Fruit fly (Drosophila melanogaster): ENCODE data around the gene CG34299.
A peak's percentile ranks its signal among the peaks of the same experiment; 100 is the strongest.

CG34299 gene

dm6 chr3R:30210560-30210959 lies 38.8 kb upstream of the CG34299 start, which contains the start of gene CecA1:
Gene CecA1, plus strand, starts transcription at chr3R:30210874.
- TF ChIP-seq svp (GFP tag) (peak; percentile 71), eg (GFP tag; IDR thresholded peaks at IDR 0.05) (no peak), Ets21C (GFP tag; optimal IDR thresholded peaks at IDR 0.05) (no peak), CG3032 (tag; optimal IDR thresholded peaks at IDR 0.05) (no peak)

- TF ChIP-seq Hr39 (GFP tag; optimal IDR thresholded peaks at IDR 0.05) (no peak), lz (GFP tag; optimal IDR thresholded peaks at IDR 0.05) (no peak), Eip78C (GFP tag) (no peak), fd59A (GFP tag; optimal IDR thresholded peaks at IDR 0.05) (no peak), vri (GFP tag; optimal IDR thresholded peaks at IDR 0.05) (no peak), cyc (GFP tag; optimal IDR thresholded peaks at IDR 0.05) (no peak), topi (GFP tag; optimal IDR thresholded peaks at IDR 0.05) (no peak), Met (GFP tag; optimal IDR thresholded peaks at IDR 0.05) (no peak), Ets21C (GFP tag; optimal IDR thresholded peaks at IDR 0.05) (no peak), net (GFP tag; optimal IDR thresholded peaks at IDR 0.05) (no peak), CG6163 (GFP tag; IDR thresholded peaks at IDR 0.05) (no peak), CG15336 (GFP tag; IDR thresholded peaks at IDR 0.05) (no peak), Sox102F (GFP tag; optimal IDR thresholded peaks at IDR 0.05) (no peak), spab (GFP tag; optimal IDR thresholded peaks at IDR 0.05) (no peak), CG3919 (GFP tag; optimal IDR thresholded peaks at IDR 0.05) (no peak), Eip93F (GFP tag; optimal IDR thresholded peaks at IDR 0.05) (no peak), CG11762 (GFP tag; optimal IDR thresholded peaks at IDR 0.05; ENCODE audit: insufficient read depth) (no peak), fkh (GFP tag; optimal IDR thresholded peaks at IDR 0.05) (no peak), dsx (GFP tag; optimal IDR thresholded peaks at IDR 0.05; ENCODE audit: poor library complexity, severe bottlenecking) (no peak), CG6808 (GFP tag; optimal IDR thresholded peaks at IDR 0.05) (no peak)
These were observed 37.5 kb upstream of the CG34299 start, which contains the start of gene CecA2 for dm6 chr3R:30211856-30212255. Gene CecA2, plus strand, starts transcription at chr3R:30212156.

dm6 chr3R:30213697-30214096 lies 35.7 kb upstream of the CG34299 start, which contains the start of gene CecB:
Gene CecB, minus strand, starts transcription at chr3R:30213797.
- TF ChIP-seq Hr38 (GFP tag; optimal IDR thresholded peaks at IDR 0.05): no peak
- peak; percentile 68 for TF ChIP-seq svp (GFP tag)

dm6 chr3R:30215020-30215419 lies 34.4 kb upstream of the CG34299 start:
- TF ChIP-seq svp (GFP tag) (peak; percentile 78), CG7368 (GFP tag; optimal IDR thresholded peaks at IDR 0.05) (no peak), dsx (GFP tag; optimal IDR thresholded peaks at IDR 0.05; ENCODE audit: poor library complexity, severe bottlenecking) (no peak), Sox14 (GFP tag; optimal IDR thresholded peaks at IDR 0.05) (peak; percentile 17)

dm6 chr3R:30216210-30216609 lies 33.2 kb upstream of the CG34299 start, which contains the start of gene CecC:
Gene CecC, plus strand, starts transcription at chr3R:30216484.
- TF ChIP-seq CG6808 (GFP tag; optimal IDR thresholded peaks at IDR 0.05) (no peak), topi (GFP tag; optimal IDR thresholded peaks at IDR 0.05) (no peak), CG7368 (GFP tag; optimal IDR thresholded peaks at IDR 0.05) (no peak), CG11902 (GFP tag; optimal IDR thresholded peaks at IDR 0.05) (no peak), Gug (GFP tag; IDR thresholded peaks at IDR 0.05) (no peak), CG6276 (GFP tag; optimal IDR thresholded peaks at IDR 0.05) (no peak), CG10669 (GFP tag; optimal IDR thresholded peaks at IDR 0.05) (no peak), salr (GFP tag; optimal IDR thresholded peaks at IDR 0.05) (no peak), Hr38 (GFP tag; optimal IDR thresholded peaks at IDR 0.05) (no peak), eg (GFP tag; IDR thresholded peaks at IDR 0.05) (no peak), CG8319 (GFP tag; optimal IDR thresholded peaks at IDR 0.05) (no peak), CG3032 (tag; optimal IDR thresholded peaks at IDR 0.05) (no peak), lz (GFP tag; optimal IDR thresholded peaks at IDR 0.05) (no peak), vri (GFP tag; optimal IDR thresholded peaks at IDR 0.05) (no peak)

- peak; percentile 57 for TF ChIP-seq svp (GFP tag)
- TF ChIP-seq Sox102F (GFP tag; optimal IDR thresholded peaks at IDR 0.05): no peak
- TF ChIP-seq CG6808 (GFP tag; optimal IDR thresholded peaks at IDR 0.05): no peak
- peak; percentile 56 for TF ChIP-seq Eip78C (GFP tag)
- TF ChIP-seq dsx (GFP tag; optimal IDR thresholded peaks at IDR 0.05; ENCODE audit: poor library complexity, severe bottlenecking): no peak
These were observed 27.1 kb upstream of the CG34299 start for dm6 chr3R:30222236-30222635.

Data from whole organism, prepupa.